Fruit fly (Drosophila melanogaster): ENCODE results near the gene RpS3.
A peak's percentile ranks its signal among the peaks of the same experiment; 100 is the strongest.

RpS3 gene

dm6 chr3R:23374290-23374689, 15.7 kb downstream of the RpS3 start (continued):
- TF ChIP-seq CG10631 (GFP tag; optimal IDR thresholded peaks at IDR 0.05) (peak; percentile 15), CG9139 (GFP tag; optimal IDR thresholded peaks at IDR 0.05) (no peak), net (GFP tag; optimal IDR thresholded peaks at IDR 0.05) (peak; percentile 61), Sox14 (GFP tag; optimal IDR thresholded peaks at IDR 0.05) (peak; percentile 23), CG3032 (tag; optimal IDR thresholded peaks at IDR 0.05) (peak; percentile 28), Met (GFP tag; optimal IDR thresholded peaks at IDR 0.05) (peak; percentile 38), Ets21C (GFP tag; optimal IDR thresholded peaks at IDR 0.05) (no peak), Hr39 (GFP tag; optimal IDR thresholded peaks at IDR 0.05) (peak; percentile 21), CG10669 (GFP tag; optimal IDR thresholded peaks at IDR 0.05) (no peak), spab (GFP tag; optimal IDR thresholded peaks at IDR 0.05) (peak; percentile 11), Hr4 (GFP tag; optimal IDR thresholded peaks at IDR 0.05) (no peak), CG7368 (GFP tag; optimal IDR thresholded peaks at IDR 0.05) (peak; percentile 39), CG16779 (tag; optimal IDR thresholded peaks at IDR 0.05) (peak; percentile 52)

- TF ChIP-seq CG11902 (GFP tag; optimal IDR thresholded peaks at IDR 0.05), result no peak
- TF ChIP-seq dac (GFP tag; optimal IDR thresholded peaks at IDR 0.05), result no peak
Observed at dm6 chr3R:23377288-23377687, 18.7 kb downstream of the RpS3 start.

- TF ChIP-seq CG8632 (GFP tag; optimal IDR thresholded peaks at IDR 0.05) (no peak), ss (GFP tag; optimal IDR thresholded peaks at IDR 0.05) (no peak), fd85E (GFP tag; optimal IDR thresholded peaks at IDR 0.05) (no peak), Eip78C (GFP tag) (no peak), OdsH (GFP tag; optimal IDR thresholded peaks at IDR 0.05) (no peak), Hr39 (GFP tag; optimal IDR thresholded peaks at IDR 0.05) (no peak), spab (GFP tag; optimal IDR thresholded peaks at IDR 0.05) (no peak), CG11294 (GFP tag; IDR thresholded peaks at IDR 0.05) (no peak), Hr4 (GFP tag; optimal IDR thresholded peaks at IDR 0.05) (no peak), CG3919 (GFP tag; optimal IDR thresholded peaks at IDR 0.05) (no peak), fd59A (GFP tag; optimal IDR thresholded peaks at IDR 0.05) (no peak), dac (GFP tag; optimal IDR thresholded peaks at IDR 0.05) (no peak), CG9139 (GFP tag; optimal IDR thresholded peaks at IDR 0.05) (no peak)
Observed at dm6 chr3R:23383723-23384122, 25.1 kb downstream of the RpS3 start.

- TF ChIP-seq fd85E (GFP tag; optimal IDR thresholded peaks at IDR 0.05) (no peak), CG1621 (tag; optimal IDR thresholded peaks at IDR 0.05) (peak; percentile 27), Met (GFP tag; optimal IDR thresholded peaks at IDR 0.05) (no peak), CG10631 (GFP tag; optimal IDR thresholded peaks at IDR 0.05) (no peak), cyc (GFP tag; optimal IDR thresholded peaks at IDR 0.05) (no peak), Hr4 (GFP tag; optimal IDR thresholded peaks at IDR 0.05) (no peak), salr (GFP tag; optimal IDR thresholded peaks at IDR 0.05) (peak in 1 of 2 experiments; percentile 41), Sox15 (GFP tag; optimal IDR thresholded peaks at IDR 0.05) (no peak), net (GFP tag; optimal IDR thresholded peaks at IDR 0.05) (peak; percentile 50), dac (GFP tag; optimal IDR thresholded peaks at IDR 0.05) (peak; percentile 25), CG10669 (GFP tag; optimal IDR thresholded peaks at IDR 0.05) (peak; percentile 20), eg (GFP tag; IDR thresholded peaks at IDR 0.05) (peak; percentile 73), Blimp-1 (GFP tag; optimal IDR thresholded peaks at IDR 0.05) (no peak), CG6808 (GFP tag; optimal IDR thresholded peaks at IDR 0.05) (peak; percentile 61), CG9139 (GFP tag; optimal IDR thresholded peaks at IDR 0.05) (peak; percentile 56), OdsH (GFP tag; optimal IDR thresholded peaks at IDR 0.05) (no peak), pdm3 (GFP tag; optimal IDR thresholded peaks at IDR 0.05) (no peak), CG11902 (GFP tag; optimal IDR thresholded peaks at IDR 0.05) (no peak), Lpt (GFP tag; optimal IDR thresholded peaks at IDR 0.05) (peak; percentile 59), CG6792 (GFP tag; optimal IDR thresholded peaks at IDR 0.05) (peak; percentile 10), vri (GFP tag; optimal IDR thresholded peaks at IDR 0.05) (no peak), Smox (GFP tag; optimal IDR thresholded peaks at IDR 0.05) (no peak), CG11294 (GFP tag; IDR thresholded peaks at IDR 0.05) (no peak), CG4318 (GFP tag; optimal IDR thresholded peaks at IDR 0.05) (no peak), CG31627 (GFP tag; optimal IDR thresholded peaks at IDR 0.05) (no peak), Ets21C (GFP tag; optimal IDR thresholded peaks at IDR 0.05) (no peak), CG11762 (GFP tag; optimal IDR thresholded peaks at IDR 0.05; ENCODE audit: insufficient read depth) (no peak), CG3919 (GFP tag; optimal IDR thresholded peaks at IDR 0.05) (peak; percentile 29), Hr39 (GFP tag; optimal IDR thresholded peaks at IDR 0.05) (no peak), Eip93F (GFP tag; optimal IDR thresholded peaks at IDR 0.05) (no peak), ss (GFP tag; optimal IDR thresholded peaks at IDR 0.05) (peak; percentile 28 to 35), svp (GFP tag) (peak; percentile 33), Sox14 (GFP tag; optimal IDR thresholded peaks at IDR 0.05) (peak; percentile 18), CG6163 (GFP tag; IDR thresholded peaks at IDR 0.05) (0 out of 3 replicates have a peak, but pooled peaks have one; percentile 46), fkh (GFP tag; optimal IDR thresholded peaks at IDR 0.05) (no peak)
Observed at dm6 chr3R:23384591-23385260, 26.1 kb downstream of the RpS3 start, which contains the start of gene CG4393. TSS of gene CG4393 (minus strand) at chr3R:23384777.
